Worm (Caenorhabditis elegans) whole organism, L4 larva: ENCODE measurements around the gene atg-2.

Experiments
- D1046.2 ChIP-seq: fragments of 200-800 bp; sonication (Bioruptor generic); IDR thresholded peaks from 2 replicates; pipeline ENCODE4 v1.3.6; 2022; ENCODE audit warnings: missing genetic modification characterization, missing compliant biosample characterization
- F26F4.8 ChIP-seq: fragments of 200-800 bp; sonication (Bioruptor generic); conservative IDR thresholded peaks from 2 replicates; pipeline ENCODE4 v1.3.6; 2022; ENCODE audit warnings: missing genetic modification characterization, missing compliant biosample characterization
- F37D6.2 ChIP-seq: sonication (generic microtip); optimal IDR thresholded peaks from 2 replicates; lab custom pipeline; 2016; ENCODE audit warnings: mild to moderate bottlenecking, missing genetic modification characterization, missing compliant biosample characterization
- F49E8.2 ChIP-seq: sonication (generic microtip); optimal IDR thresholded peaks from 2 replicates; lab custom pipeline; 2016; ENCODE audit warnings: missing compliant biosample characterization, mild to moderate bottlenecking, missing genetic modification characterization, borderline replicate concordance
- T20F7.1 ChIP-seq: fragments of 200-800 bp; sonication (Bioruptor generic); optimal IDR thresholded peaks from 2 replicates; lab custom pipeline; 2018; ENCODE audit warnings: mild to moderate bottlenecking, missing genetic modification characterization, missing compliant biosample characterization
- T26A8.4 ChIP-seq: fragments of 200-800 bp; sonication (Bioruptor generic); IDR thresholded peaks from 2 replicates; pipeline ENCODE4 v1.3.6; 2022; ENCODE audit warnings: missing genetic modification characterization, missing compliant biosample characterization
- Y5F2A.4 ChIP-seq: fragments of 200-800 bp; sonication (Bioruptor generic); optimal IDR thresholded peaks from 2 replicates; lab custom pipeline; 2018; ENCODE audit warnings: mild to moderate bottlenecking, missing genetic modification characterization, missing compliant biosample characterization
- aly-2 ChIP-seq: sonication (generic microtip); optimal IDR thresholded peaks from 2 replicates; lab custom pipeline; 2018; ENCODE audit warnings: missing biosample characterization, missing genetic modification characterization
- arid-1 ChIP-seq: fragments of 200-800 bp; sonication (Bioruptor generic); conservative IDR thresholded peaks from 2 replicates; pipeline ENCODE4 v1.3.6; 2022; ENCODE audit warnings: missing genetic modification reagents, missing genetic modification characterization, missing compliant biosample characterization
- attf-4 ChIP-seq: sonication (generic microtip); optimal IDR thresholded peaks from 3 replicates; lab custom pipeline; 2017; ENCODE audit warnings: missing biosample characterization, missing genetic modification characterization
- ceh-28 ChIP-seq: fragments of 150-350 bp; optimal IDR thresholded peaks from 2 replicates; lab custom pipeline; 2014; ENCODE audit warnings: missing biosample characterization, missing genetic modification reagents, missing genetic modification characterization
- ces-1 ChIP-seq: fragments of 150-350 bp; sonication (generic microtip); optimal IDR thresholded peaks from 4 replicates; lab custom pipeline; 2014; ENCODE audit warnings: missing biosample characterization, missing genetic modification reagents, missing genetic modification characterization
- ctbp-1 ChIP-seq: fragments of 200-800 bp; sonication (Bioruptor generic); IDR thresholded peaks from 2 replicates; pipeline ENCODE4 v1.3.6; 2022; ENCODE audit warnings: missing genetic modification reagents, missing genetic modification characterization, missing compliant biosample characterization
- daf-19 ChIP-seq: fragments of 200-800 bp; sonication (Bioruptor generic); conservative IDR thresholded peaks from 2 replicates; pipeline ENCODE4 v1.3.6; 2022; ENCODE audit warnings: missing genetic modification characterization, missing compliant biosample characterization
- daf-8 ChIP-seq: fragments of 200-800 bp; sonication (Bioruptor generic); IDR thresholded peaks from 2 replicates; pipeline ENCODE4 v1.3.6; 2022; ENCODE audit warnings: missing genetic modification characterization, missing compliant biosample characterization
- dpl-1 ChIP-seq: fragments of 150-350 bp; optimal IDR thresholded peaks from 2 replicates; lab custom pipeline; 2014; ENCODE audit warnings: missing biosample characterization, missing genetic modification reagents, missing genetic modification characterization
- dve-1 ChIP-seq: sonication (generic microtip); optimal IDR thresholded peaks from 2 replicates; lab custom pipeline; 2017; ENCODE audit warnings: antibody characterized with exemption, mild to moderate bottlenecking, missing genetic modification characterization, missing compliant biosample characterization; ENCODE audit not compliant: insufficient read depth
- egl-27 ChIP-seq: sonication (generic microtip); optimal IDR thresholded peaks from 3 replicates; lab custom pipeline; 2017; ENCODE audit warnings: missing biosample characterization, missing genetic modification reagents, missing genetic modification characterization
- egl-43 ChIP-seq: fragments of 200-800 bp; sonication (Bioruptor generic); IDR thresholded peaks from 2 replicates; pipeline ENCODE4 v1.3.6; 2022; ENCODE audit warnings: missing genetic modification reagents, missing genetic modification characterization, missing compliant biosample characterization
- fkh-10 ChIP-seq: fragments of 150-350 bp; optimal IDR thresholded peaks from 2 replicates; lab custom pipeline; 2014; ENCODE audit warnings: missing biosample characterization, missing genetic modification reagents, missing genetic modification characterization
- fos-1 ChIP-seq: fragments of 150-350 bp; optimal IDR thresholded peaks from 2 replicates; lab custom pipeline; 2014; ENCODE audit warnings: missing biosample characterization, missing genetic modification characterization
- hlh-11 ChIP-seq: fragments of 200-800 bp; sonication (Bioruptor generic); optimal IDR thresholded peaks from 2 replicates; lab custom pipeline; 2018; ENCODE audit warnings: mild to moderate bottlenecking, missing genetic modification characterization, missing compliant biosample characterization
- hlh-30 ChIP-seq: sonication (generic microtip); optimal IDR thresholded peaks from 2 replicates; lab custom pipeline; 2017; ENCODE audit warnings: antibody characterized with exemption, mild to moderate bottlenecking, missing genetic modification characterization, missing compliant biosample characterization; ENCODE audit not compliant: insufficient read depth
- lim-7 ChIP-seq: fragments of 200-800 bp; sonication (Bioruptor generic); IDR thresholded peaks from 2 replicates; pipeline ENCODE4 v1.3.6; 2022; ENCODE audit warnings: missing genetic modification characterization, missing compliant biosample characterization
- lir-3 ChIP-seq: sonication (generic microtip); optimal IDR thresholded peaks from 2 replicates; lab custom pipeline; 2016; ENCODE audit warnings: mild to moderate bottlenecking, missing genetic modification characterization, missing compliant biosample characterization
- lsy-2 ChIP-seq, 2 experiments: fragments of 150-350 bp in 1 of 2; sonication (generic microtip) in 1 of 2; optimal IDR thresholded peaks; 2 replicates each; lab custom pipeline; 2014 to 2017; ENCODE audit warnings: missing biosample characterization in 2 of 2, missing genetic modification characterization in 2 of 2
- madf-5 ChIP-seq, 2 experiments: fragments of 200-800 bp; sonication (Bioruptor generic); IDR thresholded peaks; 2 replicates each; pipeline ENCODE4 v1.3.6; 2022; ENCODE audit warnings: missing compliant biosample characterization in 2 of 2, missing genetic modification characterization in 2 of 2
- mdl-1 ChIP-seq, 2 experiments: fragments of 150-350 bp in 1 of 2; sonication (generic microtip) in 1 of 2; optimal IDR thresholded peaks; 2 replicates each; lab custom pipeline; 2014 to 2017; ENCODE audit warnings: missing biosample characterization in 2 of 2, missing genetic modification characterization in 2 of 2
- mdt-29 ChIP-seq: fragments of 200-800 bp; sonication (Bioruptor generic); IDR thresholded peaks from 2 replicates; pipeline ENCODE4 v1.3.6; 2022; ENCODE audit warnings: missing genetic modification reagents, missing genetic modification characterization, missing compliant biosample characterization
- mep-1 ChIP-seq: fragments of 150-350 bp; sonication (generic microtip); optimal IDR thresholded peaks from 3 replicates; lab custom pipeline; 2014; ENCODE audit warnings: missing biosample characterization, missing genetic modification characterization
- mes-2 ChIP-seq: sonication (generic microtip); optimal IDR thresholded peaks from 2 replicates; lab custom pipeline; 2016; ENCODE audit warnings: missing genotype, mild to moderate bottlenecking, missing genetic modification characterization, missing compliant biosample characterization; ENCODE audit not compliant: poor library complexity, severe bottlenecking
- mxl-3 ChIP-seq: fragments of 200-800 bp; sonication (Bioruptor generic); optimal IDR thresholded peaks from 2 replicates; lab custom pipeline; 2018; ENCODE audit warnings: mild to moderate bottlenecking, missing genetic modification characterization, missing compliant biosample characterization
- nhr-11 ChIP-seq: fragments of 150-350 bp; optimal IDR thresholded peaks from 2 replicates; lab custom pipeline; 2014; ENCODE audit warnings: missing biosample characterization, missing genetic modification characterization
- nhr-237 ChIP-seq: sonication (generic microtip); optimal IDR thresholded peaks from 2 replicates; lab custom pipeline; 2017; ENCODE audit warnings: missing biosample characterization, missing genetic modification characterization
- nhr-42 ChIP-seq: fragments of 200-800 bp; sonication (Bioruptor generic); IDR thresholded peaks from 2 replicates; pipeline ENCODE4 v1.3.6; 2022; ENCODE audit warnings: missing genetic modification characterization, missing compliant biosample characterization
- nhr-48 ChIP-seq: sonication (generic microtip); optimal IDR thresholded peaks from 2 replicates; lab custom pipeline; 2016; ENCODE audit warnings: mild to moderate bottlenecking, missing genetic modification characterization, missing compliant biosample characterization
- pha-4 ChIP-seq, 2 experiments: fragments of 150-350 bp in 1 of 2; fragments of 200-800 bp in 1 of 2; sonication (Bioruptor generic) in 1 of 2; IDR thresholded peaks in 1 of 2; optimal IDR thresholded peaks in 1 of 2; 2 replicates each; pipeline versions ENCODE4 v1.3.6 to Lab custom; 2014 to 2022; ENCODE audit warnings: missing genetic modification characterization in 2 of 2, missing genetic modification reagents in 2 of 2, missing biosample characterization in 1 of 2, missing compliant biosample characterization in 1 of 2
- sdz-12 ChIP-seq: fragments of 200-800 bp; sonication (Bioruptor generic); optimal IDR thresholded peaks from 2 replicates; lab custom pipeline; 2018; ENCODE audit warnings: mild to moderate bottlenecking, missing genetic modification characterization, missing compliant biosample characterization
- snpc-1.2 ChIP-seq: fragments of 200-800 bp; sonication (Bioruptor generic); IDR thresholded peaks from 2 replicates; pipeline ENCODE4 v1.3.6; 2022; ENCODE audit warnings: missing genetic modification reagents, missing genetic modification characterization, missing compliant biosample characterization
- spr-3 ChIP-seq: fragments of 200-800 bp; sonication (Bioruptor generic); optimal IDR thresholded peaks from 2 replicates; lab custom pipeline; 2018; ENCODE audit warnings: mild to moderate bottlenecking, missing genetic modification characterization, missing compliant biosample characterization
- tra-1 ChIP-seq: fragments of 200-800 bp; sonication (Bioruptor generic); IDR thresholded peaks from 2 replicates; pipeline ENCODE4 v1.3.6; 2022; ENCODE audit warnings: missing genetic modification reagents, missing genetic modification characterization, missing compliant biosample characterization
- unc-130 ChIP-seq: sonication (generic microtip); optimal IDR thresholded peaks from 2 replicates; lab custom pipeline; 2016; ENCODE audit warnings: missing genetic modification reagents, missing genetic modification characterization, missing compliant biosample characterization
- unc-39 ChIP-seq: sonication (generic microtip); optimal IDR thresholded peaks from 2 replicates; lab custom pipeline; 2017; ENCODE audit warnings: missing biosample characterization, missing genetic modification characterization
- vab-7 ChIP-seq: fragments of 200-800 bp; sonication (Bioruptor generic); IDR thresholded peaks from 2 replicates; pipeline ENCODE4 v1.3.6; 2022; ENCODE audit warnings: missing genetic modification reagents, missing genetic modification characterization, missing compliant biosample characterization
- zag-1 ChIP-seq: fragments of 150-350 bp; optimal IDR thresholded peaks from 2 replicates; lab custom pipeline; 2014; ENCODE audit warnings: missing biosample characterization, missing genetic modification characterization
- ztf-11 ChIP-seq: fragments of 150-350 bp; optimal IDR thresholded peaks from 2 replicates; lab custom pipeline; 2014; ENCODE audit warnings: missing biosample characterization, missing genetic modification characterization

The atg-2 gene

ce11 chrX:6836065-6836527 is 29.5 kb downstream of the atg-2 start, which contains the start of gene F41B4.3 (continued):
- TF ChIP-seq egl-27 (tag; lab: Kevin White, UChicago) (no peak), daf-8 (GFP tag; lab: Robert Waterston, UW) (no peak), nhr-48 (tag; lab: Kevin White, UChicago) (no peak), spr-3 (GFP tag; lab: Kevin White, UChicago) (no peak), F37D6.2 (tag; lab: Kevin White, UChicago) (no peak), lir-3 (tag; lab: Kevin White, UChicago) (no peak), nhr-237 (tag; lab: Kevin White, UChicago) (no peak), attf-4 (tag; lab: Kevin White, UChicago) (no peak), mdt-29 (no peak), sdz-12 (GFP tag; lab: Kevin White, UChicago) (no peak)
- TF ChIP-seq, all 104 proteins: peak for 3

DNA sequence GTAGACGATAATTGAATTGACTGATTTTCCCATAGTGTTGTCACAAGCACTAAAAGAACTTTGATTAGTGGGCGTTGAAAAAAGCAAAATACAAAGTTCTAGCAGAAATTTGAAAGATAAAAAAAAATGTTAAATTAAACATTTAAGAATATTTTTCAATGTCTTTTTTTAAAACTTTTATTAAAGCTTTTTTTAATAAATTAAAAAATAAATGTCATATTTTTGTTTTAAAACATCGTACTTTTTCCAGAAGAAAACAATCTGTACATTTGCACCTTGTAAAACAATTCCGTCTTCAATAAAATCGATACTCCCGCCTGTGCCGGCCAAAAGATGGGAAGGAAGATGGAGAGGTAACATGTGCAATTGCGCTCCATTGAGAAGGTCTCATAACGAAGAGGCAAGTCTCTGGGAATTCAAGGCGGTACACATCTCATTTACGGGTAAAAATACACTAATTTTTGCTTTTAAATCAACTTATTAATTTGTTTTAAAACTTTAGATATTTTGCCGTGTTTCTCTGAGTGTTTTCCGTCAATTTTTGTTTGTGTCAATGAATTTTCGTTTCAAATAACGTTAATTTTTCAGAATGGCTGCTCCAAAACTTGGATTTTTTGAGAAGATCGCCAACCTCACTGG is 34.2 kb downstream of the atg-2 start, which contains the start of the genes glr-6 and asg-2:
Gene glr-6, minus strand, starts transcription at position 51 of the 639 bp plus-strand sequence.
Gene asg-2, plus strand, starts transcription at position 589 of the 639 bp plus-strand sequence.
- TF ChIP-seq ces-1 (GFP tag; lab: Kevin White, UChicago) (no peak), F49E8.2 (no peak), ztf-11 (tag; lab: Kevin White, UChicago) (no peak), attf-4 (tag; lab: Kevin White, UChicago) (no peak), unc-39 (tag; lab: Kevin White, UChicago) (no peak), unc-130 (GFP tag; lab: Kevin White, UChicago) (no peak), T26A8.4 (GFP tag; lab: Robert Waterston, UW) (peak; percentile 57), vab-7 (GFP tag; lab: Robert Waterston, UW) (no peak), ceh-28 (tag; lab: Kevin White, UChicago) (peak; percentile 43), fos-1 (tag; lab: Kevin White, UChicago) (no peak), arid-1 (GFP tag; lab: Robert Waterston, UW) (0 out of 2 replicates have a peak, but pooled peaks have one; percentile 37), aly-2 (tag; lab: Kevin White, UChicago) (no peak), snpc-1.2 (GFP tag; lab: Robert Waterston, UW) (no peak), madf-5 (GFP tag; IDR thresholded peaks at IDR 0.05; lab: Robert Waterston, UW) (no peak), daf-8 (GFP tag; lab: Robert Waterston, UW) (no peak), mep-1 (tag; lab: Kevin White, UChicago) (peak; percentile 89), pha-4 (GFP tag; IDR thresholded peaks at IDR 0.05; lab: Robert Waterston, UW) (0 out of 2 replicates have a peak, but pooled peaks have one; percentile 48), pha-4 (tag; optimal IDR thresholded peaks at IDR 0.05; lab: Kevin White, UChicago) (peak; percentile 95), lir-3 (tag; lab: Kevin White, UChicago) (no peak), tra-1 (GFP tag; lab: Robert Waterston, UW) (no peak), egl-43 (no peak), D1046.2 (GFP tag; lab: Robert Waterston, UW) (no peak), dve-1 (tag; lab: Kevin White, UChicago) (peak; percentile 87), F26F4.8 (no peak), lim-7 (GFP tag; lab: Robert Waterston, UW) (no peak), hlh-30 (tag; lab: Kevin White, UChicago) (peak; percentile 66), mxl-3 (GFP tag; lab: Kevin White, UChicago) (peak; percentile 38), hlh-11 (tag; lab: Kevin White, UChicago) (peak; percentile 75), mes-2 (peak; percentile 88), nhr-11 (peak; percentile 86), nhr-48 (tag; lab: Kevin White, UChicago) (peak; percentile 22), lsy-2 (tag; optimal IDR thresholded peaks at IDR 0.05; lab: Kevin White, UChicago) (peak in 1 of 2 experiments; percentile 90), fkh-10 (peak; percentile 79), ctbp-1 (GFP tag; lab: Robert Waterston, UW) (0 out of 2 replicates have a peak, but pooled peaks have one; percentile 39), dpl-1 (GFP tag; lab: Kevin White, UChicago) (peak; percentile 73), F37D6.2 (tag; lab: Kevin White, UChicago) (peak; percentile 0), zag-1 (no peak), nhr-42 (GFP tag; lab: Robert Waterston, UW) (no peak), Y5F2A.4 (GFP tag; lab: Kevin White, UChicago) (no peak), mdl-1 (tag; optimal IDR thresholded peaks at IDR 0.05; lab: Kevin White, UChicago) (peak in 1 of 2 experiments; percentile 35), daf-19 (GFP tag; lab: Robert Waterston, UW) (no peak), T20F7.1 (GFP tag; lab: Kevin White, UChicago) (peak; percentile 68)
